Worm (Caenorhabditis elegans) whole organism, late embryonic: Measurements from ENCODE around the gene H43I07.4.

Source experiments
- C08G9.2 ChIP-seq: sonication (generic microtip); optimal IDR thresholded peaks from 2 replicates; lab custom pipeline; 2016; ENCODE audit warnings: mild to moderate bottlenecking, missing genetic modification characterization, moderate library complexity, missing compliant biosample characterization
- C38D4.7 ChIP-seq: fragments of 200-800 bp; sonication (Bioruptor generic); optimal IDR thresholded peaks from 2 replicates; lab custom pipeline; 2018; ENCODE audit warnings: mild to moderate bottlenecking, missing genetic modification characterization, moderate library complexity, missing compliant biosample characterization
- K02D7.2 ChIP-seq: sonication (generic microtip); optimal IDR thresholded peaks from 2 replicates; lab custom pipeline; 2017; ENCODE audit warnings: mild to moderate bottlenecking, missing genetic modification characterization, missing compliant biosample characterization
- ama-1 ChIP-seq: fragments of 150-350 bp; optimal IDR thresholded peaks from 2 replicates; lab custom pipeline; 2014
- ceh-18 ChIP-seq: sonication (generic microtip); optimal IDR thresholded peaks from 2 replicates; lab custom pipeline; 2016; ENCODE audit warnings: missing genetic modification characterization, missing compliant biosample characterization
- ceh-19 ChIP-seq: fragments of 200-800 bp; sonication (Bioruptor generic); optimal IDR thresholded peaks from 2 replicates; lab custom pipeline; 2018; ENCODE audit warnings: mild to moderate bottlenecking, missing genetic modification characterization, missing compliant biosample characterization
- ceh-30 ChIP-seq: fragments of 150-350 bp; optimal IDR thresholded peaks from 2 replicates; lab custom pipeline; 2014; ENCODE audit warnings: missing biosample characterization, missing genetic modification characterization
- ceh-31 ChIP-seq: sonication (generic microtip); optimal IDR thresholded peaks from 2 replicates; lab custom pipeline; 2016; ENCODE audit warnings: missing genetic modification characterization, missing compliant biosample characterization
- ceh-6 ChIP-seq: fragments of 200-800 bp; sonication (Bioruptor generic); optimal IDR thresholded peaks from 2 replicates; lab custom pipeline; 2018; ENCODE audit warnings: mild to moderate bottlenecking, missing genetic modification characterization, missing compliant biosample characterization
- ceh-9 ChIP-seq: sonication (generic microtip); optimal IDR thresholded peaks from 2 replicates; lab custom pipeline; 2016; ENCODE audit warnings: mild to moderate bottlenecking, missing genetic modification characterization, inconsistent platforms, missing compliant biosample characterization
- che-1 ChIP-seq: sonication (generic microtip); optimal IDR thresholded peaks from 2 replicates; lab custom pipeline; 2016; ENCODE audit warnings: mild to moderate bottlenecking, missing genetic modification characterization, missing compliant biosample characterization
- dve-1 ChIP-seq: sonication (generic microtip); optimal IDR thresholded peaks from 2 replicates; lab custom pipeline; 2017; ENCODE audit warnings: antibody characterized with exemption, mild to moderate bottlenecking, missing genetic modification characterization, missing compliant biosample characterization
- elt-2 ChIP-seq: sonication (generic microtip); optimal IDR thresholded peaks from 2 replicates; lab custom pipeline; 2016; ENCODE audit warnings: missing genetic modification reagents, missing genetic modification characterization, missing compliant biosample characterization
- eyg-1 ChIP-seq: sonication (generic microtip); optimal IDR thresholded peaks from 2 replicates; lab custom pipeline; 2016; ENCODE audit warnings: missing genotype, missing genetic modification characterization, missing compliant biosample characterization
- fkh-10 ChIP-seq: fragments of 150-350 bp; optimal IDR thresholded peaks from 2 replicates; lab custom pipeline; 2014; ENCODE audit warnings: missing biosample characterization, missing genetic modification reagents, missing genetic modification characterization
- gmeb-2 ChIP-seq: sonication (generic microtip); optimal IDR thresholded peaks from 2 replicates; lab custom pipeline; 2016; ENCODE audit warnings: missing genetic modification characterization, inconsistent platforms, missing compliant biosample characterization
- hlh-30 ChIP-seq: sonication (generic microtip); optimal IDR thresholded peaks from 2 replicates; lab custom pipeline; 2017; ENCODE audit warnings: antibody characterized with exemption, missing genetic modification characterization, missing compliant biosample characterization; ENCODE audit not compliant: insufficient read depth
- hlh-6 ChIP-seq: sonication (generic microtip); optimal IDR thresholded peaks from 2 replicates; lab custom pipeline; 2016; ENCODE audit warnings: missing genotype, missing genetic modification characterization, missing compliant biosample characterization
- lim-6 ChIP-seq: sonication (generic microtip); optimal IDR thresholded peaks from 2 replicates; lab custom pipeline; 2016; ENCODE audit warnings: missing genetic modification characterization, missing compliant biosample characterization
- nhr-11 ChIP-seq: fragments of 150-350 bp; optimal IDR thresholded peaks from 2 replicates; lab custom pipeline; 2014; ENCODE audit warnings: missing biosample characterization, missing genetic modification characterization
- nhr-232 ChIP-seq: sonication (generic microtip); optimal IDR thresholded peaks from 2 replicates; lab custom pipeline; 2016; ENCODE audit warnings: missing genetic modification characterization, missing compliant biosample characterization
- pat-9 ChIP-seq: fragments of 200-800 bp; sonication (Bioruptor generic); optimal IDR thresholded peaks from 2 replicates; lab custom pipeline; 2018; ENCODE audit warnings: mild to moderate bottlenecking, missing genetic modification characterization, moderate library complexity, missing compliant biosample characterization
- pax-1 ChIP-seq: fragments of 150-350 bp; optimal IDR thresholded peaks from 2 replicates; lab custom pipeline; 2014; ENCODE audit warnings: missing biosample characterization, missing genetic modification characterization
- pha-2 ChIP-seq: sonication (generic microtip); optimal IDR thresholded peaks from 2 replicates; lab custom pipeline; 2017; ENCODE audit warnings: mild to moderate bottlenecking, missing genetic modification characterization, missing compliant biosample characterization
- pqm-1 ChIP-seq: sonication (generic microtip); optimal IDR thresholded peaks from 2 replicates; lab custom pipeline; 2016; ENCODE audit warnings: missing genetic modification characterization, missing compliant biosample characterization
- pros-1 ChIP-seq: fragments of 150-350 bp; optimal IDR thresholded peaks from 2 replicates; lab custom pipeline; 2014; ENCODE audit warnings: missing biosample characterization, missing genetic modification reagents, missing genetic modification characterization
- rnt-1 ChIP-seq: sonication (generic microtip); optimal IDR thresholded peaks from 2 replicates; lab custom pipeline; 2016; ENCODE audit warnings: missing genetic modification characterization, missing compliant biosample characterization
- sox-2 ChIP-seq: fragments of 200-800 bp; sonication (Bioruptor generic); IDR thresholded peaks from 2 replicates; pipeline ENCODE4 v1.3.6; 2022; ENCODE audit warnings: missing genetic modification reagents, missing genetic modification characterization, missing compliant biosample characterization
- sox-4 ChIP-seq: sonication (generic microtip); optimal IDR thresholded peaks from 2 replicates; lab custom pipeline; 2017; ENCODE audit warnings: mild to moderate bottlenecking, missing genetic modification characterization, inconsistent platforms, missing compliant biosample characterization
- tbx-7 ChIP-seq: sonication (generic microtip); optimal IDR thresholded peaks from 2 replicates; lab custom pipeline; 2016; ENCODE audit warnings: missing genotype, missing genetic modification characterization, missing compliant biosample characterization
- ttx-3 ChIP-seq: sonication (generic microtip); optimal IDR thresholded peaks from 2 replicates; lab custom pipeline; 2016; ENCODE audit warnings: missing genetic modification reagents, missing genetic modification characterization, missing compliant biosample characterization
- unc-42 ChIP-seq: sonication (generic microtip); optimal IDR thresholded peaks from 2 replicates; lab custom pipeline; 2016; ENCODE audit warnings: missing genotype, missing genetic modification characterization, missing compliant biosample characterization
- unc-55 ChIP-seq: sonication (generic microtip); optimal IDR thresholded peaks from 2 replicates; lab custom pipeline; 2017; ENCODE audit warnings: missing biosample characterization, missing genetic modification reagents, missing genetic modification characterization
- zip-5 ChIP-seq: sonication (generic microtip); optimal IDR thresholded peaks from 2 replicates; lab custom pipeline; 2016; ENCODE audit warnings: missing genetic modification characterization, missing compliant biosample characterization

The H43I07.4 gene

ce11 chrV:4181727-4182126 is 34.2 kb upstream of the H43I07.4 start (continued):
- TF ChIP-seq ceh-9 (no peak), ceh-18 (tag; lab: Kevin White, UChicago) (no peak), sox-2 (GFP tag; lab: Robert Waterston, UW) (no peak), ceh-6 (GFP tag; lab: Kevin White, UChicago) (no peak), lim-6 (tag; lab: Kevin White, UChicago) (peak; percentile 43), gmeb-2 (tag; lab: Kevin White, UChicago) (no peak), pax-1 (no peak), C38D4.7 (no peak), eyg-1 (tag; lab: Kevin White, UChicago) (peak; percentile 14), tbx-7 (peak; percentile 76), ceh-19 (GFP tag; lab: Kevin White, UChicago) (no peak), elt-2 (tag; lab: Kevin White, UChicago) (peak; percentile 45), unc-42 (tag; lab: Kevin White, UChicago) (no peak), fkh-10 (no peak), dve-1 (tag; lab: Kevin White, UChicago) (no peak), rnt-1 (peak; percentile 38), C08G9.2 (tag; lab: Kevin White, UChicago) (peak; percentile 61), K02D7.2 (tag; lab: Kevin White, UChicago) (no peak), nhr-11 (tag; lab: Kevin White, UChicago) (no peak)

- TF ChIP-seq eyg-1 (tag; lab: Kevin White, UChicago) (no peak), che-1 (tag; lab: Kevin White, UChicago) (no peak), ttx-3 (no peak), rnt-1 (no peak), elt-2 (tag; lab: Kevin White, UChicago) (no peak), pqm-1 (tag; lab: Kevin White, UChicago) (no peak), pros-1 (no peak), zip-5 (tag; lab: Kevin White, UChicago) (no peak), nhr-232 (tag; lab: Kevin White, UChicago) (no peak), tbx-7 (no peak), ceh-30 (no peak), gmeb-2 (tag; lab: Kevin White, UChicago) (no peak), ceh-18 (tag; lab: Kevin White, UChicago) (no peak), ceh-31 (no peak), unc-55 (GFP tag; lab: Kevin White, UChicago) (no peak), ama-1 (lab: Kevin White, UChicago) (no peak), hlh-6 (tag; lab: Kevin White, UChicago) (no peak)
These were observed 33.4 kb upstream of the H43I07.4 start for ce11 chrV:4182546-4182945.

ce11 chrV:4185885-4186284 is 30.1 kb upstream of the H43I07.4 start:
- TF ChIP-seq elt-2 (tag; lab: Kevin White, UChicago) (peak; percentile 60), ceh-30 (no peak)

ce11 chrV:4186453-4187143 is 29.4 kb upstream of the H43I07.4 start:
- TF ChIP-seq pat-9 (no peak), ama-1 (lab: Kevin White, UChicago) (no peak), elt-2 (tag; lab: Kevin White, UChicago) (peak; percentile 6), sox-4 (tag; lab: Kevin White, UChicago) (no peak), ceh-18 (tag; lab: Kevin White, UChicago) (no peak), ceh-19 (GFP tag; lab: Kevin White, UChicago) (no peak)

ce11 chrV:4187144-4187485 is 28.8 kb upstream of the H43I07.4 start, which contains the start of gene nhr-114:
nhr-114 (plus strand) TSS chrV:4187202.
- TF ChIP-seq hlh-30 (tag; lab: Kevin White, UChicago) (peak; percentile 22), pha-2 (tag; lab: Kevin White, UChicago) (no peak)
